Worm (Caenorhabditis elegans) whole organism, mixed stage, embryonic: ENCODE results near the gene yju-2.

Experiments
- blmp-1 ChIP-seq: fragments of 150-350 bp; optimal IDR thresholded peaks from 2 replicates; lab custom pipeline; 2014; ENCODE audit warnings: missing biosample characterization, missing genetic modification characterization
- cnd-1 ChIP-seq: fragments of 200-800 bp; sonication (Bioruptor generic); optimal IDR thresholded peaks from 2 replicates; lab custom pipeline; 2018; ENCODE audit warnings: mild to moderate bottlenecking, missing genetic modification characterization, missing compliant biosample characterization
- elt-1 ChIP-seq: sonication (generic microtip); optimal IDR thresholded peaks from 2 replicates; lab custom pipeline; 2017; ENCODE audit warnings: missing genetic modification characterization, mild to moderate bottlenecking, missing compliant biosample characterization, antibody characterized with exemption, moderate library complexity, borderline replicate concordance; ENCODE audit not compliant: insufficient read depth
- elt-3 ChIP-seq: fragments of 150-350 bp; optimal IDR thresholded peaks from 2 replicates; lab custom pipeline; 2014; ENCODE audit warnings: missing biosample characterization, missing genetic modification characterization
- mep-1 ChIP-seq: fragments of 150-350 bp; optimal IDR thresholded peaks from 2 replicates; lab custom pipeline; 2017; ENCODE audit warnings: missing biosample characterization, missing genetic modification reagents, missing genetic modification characterization, inconsistent platforms
- nhr-28 ChIP-seq: fragments of 150-350 bp; optimal IDR thresholded peaks from 2 replicates; lab custom pipeline; 2014; ENCODE audit warnings: missing biosample characterization, missing genetic modification characterization
- snpc-4 ChIP-seq: fragments of 150-350 bp; optimal IDR thresholded peaks from 2 replicates; lab custom pipeline; 2014; ENCODE audit warnings: missing biosample characterization, missing genetic modification characterization
- unc-39 ChIP-seq: fragments of 150-350 bp; optimal IDR thresholded peaks from 2 replicates; lab custom pipeline; 2014; ENCODE audit warnings: missing biosample characterization, missing genetic modification characterization
- unc-62 ChIP-seq: fragments of 150-350 bp; optimal IDR thresholded peaks from 2 replicates; lab custom pipeline; 2014; ENCODE audit warnings: missing biosample characterization, missing genetic modification reagents, missing genetic modification characterization
- ztf-11 ChIP-seq: fragments of 150-350 bp; optimal IDR thresholded peaks from 2 replicates; lab custom pipeline; 2014; ENCODE audit warnings: missing biosample characterization, missing genetic modification characterization

DNA sequence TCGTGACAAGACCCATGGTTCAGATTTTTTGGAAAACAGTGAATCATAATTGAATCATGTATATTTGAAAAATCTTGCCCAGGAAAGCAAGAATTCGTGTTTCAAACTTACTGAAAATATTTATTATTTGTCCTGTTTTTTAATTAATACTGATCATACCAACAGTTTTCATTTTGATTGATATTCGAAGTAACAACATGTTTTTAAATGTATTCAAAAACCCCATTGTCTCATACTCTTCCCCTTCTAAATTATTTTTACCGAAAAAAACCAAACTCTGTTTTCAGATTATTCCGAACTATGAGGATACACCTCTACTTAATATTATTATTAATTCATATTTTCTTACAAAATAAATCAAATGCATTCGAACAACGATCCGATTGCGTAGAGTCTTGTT lies 32.1 kb downstream of the yju-2 start, which contains the start of gene R151.1:
- TF ChIP-seq snpc-4 = no peak
- TF ChIP-seq cnd-1 = no peak
- TF ChIP-seq ztf-11 = no peak
- no peak for TF ChIP-seq mep-1 (tag; lab: Kevin White, UChicago)
- TF ChIP-seq unc-62 = no peak
- TF ChIP-seq elt-3 (tag; lab: Kevin White, UChicago) = no peak
- no peak for TF ChIP-seq blmp-1 (tag; lab: Kevin White, UChicago)
- no peak for TF ChIP-seq unc-39
- TF ChIP-seq nhr-28 = no peak
- no peak for TF ChIP-seq elt-1 (tag; lab: Kevin White, UChicago)
